Worm (Caenorhabditis elegans) whole organism, mixed stage, embryonic: Measurements from ENCODE around the gene pgl-2.
A peak's percentile ranks its signal among the peaks of the same experiment; 100 is the strongest.

Experiments
- ceh-43 ChIP-seq: fragments of 200-800 bp; sonication (Bioruptor generic); optimal IDR thresholded peaks from 2 replicates; lab custom pipeline; 2018; ENCODE audit warnings: mild to moderate bottlenecking, missing genetic modification characterization, moderate library complexity, missing compliant biosample characterization
- cnd-1 ChIP-seq: fragments of 200-800 bp; sonication (Bioruptor generic); optimal IDR thresholded peaks from 2 replicates; lab custom pipeline; 2018; ENCODE audit warnings: mild to moderate bottlenecking, missing genetic modification characterization, missing compliant biosample characterization
- elt-1 ChIP-seq: sonication (generic microtip); optimal IDR thresholded peaks from 2 replicates; lab custom pipeline; 2017; ENCODE audit warnings: missing genetic modification characterization, mild to moderate bottlenecking, missing compliant biosample characterization, antibody characterized with exemption, moderate library complexity, borderline replicate concordance; ENCODE audit not compliant: insufficient read depth
- elt-3 ChIP-seq: fragments of 150-350 bp; optimal IDR thresholded peaks from 2 replicates; lab custom pipeline; 2014; ENCODE audit warnings: missing biosample characterization, missing genetic modification characterization
- lsy-2 ChIP-seq: fragments of 150-350 bp; optimal IDR thresholded peaks from 2 replicates; lab custom pipeline; 2014; ENCODE audit warnings: missing biosample characterization, missing genetic modification characterization
- nhr-2 ChIP-seq: fragments of 150-350 bp; optimal IDR thresholded peaks from 2 replicates; lab custom pipeline; 2014; ENCODE audit warnings: missing biosample characterization, missing genetic modification characterization
- nhr-28 ChIP-seq: fragments of 150-350 bp; optimal IDR thresholded peaks from 2 replicates; lab custom pipeline; 2014; ENCODE audit warnings: missing biosample characterization, missing genetic modification characterization
- snpc-4 ChIP-seq: fragments of 150-350 bp; optimal IDR thresholded peaks from 2 replicates; lab custom pipeline; 2014; ENCODE audit warnings: missing biosample characterization, missing genetic modification characterization
- unc-120 ChIP-seq: sonication (generic microtip); optimal IDR thresholded peaks from 2 replicates; lab custom pipeline; 2017; ENCODE audit warnings: missing genetic modification characterization, missing compliant biosample characterization; ENCODE audit not compliant: poor library complexity, severe bottlenecking

DNA sequence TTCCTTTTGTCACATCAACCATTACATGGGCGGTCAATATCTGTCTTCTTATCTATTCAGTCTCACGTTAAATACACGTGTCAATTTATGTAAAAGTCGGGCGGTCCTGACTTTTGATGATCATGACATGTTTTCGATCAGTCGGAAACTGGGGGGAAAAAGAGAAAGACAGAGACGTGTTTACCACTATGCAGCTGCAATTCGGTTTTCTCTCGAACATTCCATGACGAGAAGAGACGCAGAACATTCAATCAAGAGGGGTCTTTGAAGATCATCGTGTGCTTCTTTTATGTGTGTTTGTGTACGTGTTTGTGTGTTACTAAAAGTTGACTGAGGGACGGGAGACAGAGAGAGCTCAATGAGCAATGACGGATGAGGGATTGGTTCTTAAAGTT, 16.9 kb downstream of the pgl-2 start:
- TF ChIP-seq cnd-1 (no peak), lsy-2 (tag; lab: Kevin White, UChicago) (no peak), unc-120 (peak; percentile 59), nhr-28 (no peak), elt-3 (tag; lab: Kevin White, UChicago) (peak; percentile 21), snpc-4 (tag; lab: Kevin White, UChicago) (no peak), elt-1 (tag; lab: Kevin White, UChicago) (no peak), ceh-43 (no peak), nhr-2 (no peak)
